Fruit fly (Drosophila melanogaster) S2 (cell line): ENCODE data around the gene CG12784.

Experiments
- CG8478 ChIP-seq: fragments of >200 bp; optimal IDR thresholded peaks from 2 replicates; lab custom pipeline; 2018
- CTCF ChIP-seq, 2 experiments: fragments of >200 bp; optimal IDR thresholded peaks; 2 replicates each; lab custom pipeline; 2018

DNA sequence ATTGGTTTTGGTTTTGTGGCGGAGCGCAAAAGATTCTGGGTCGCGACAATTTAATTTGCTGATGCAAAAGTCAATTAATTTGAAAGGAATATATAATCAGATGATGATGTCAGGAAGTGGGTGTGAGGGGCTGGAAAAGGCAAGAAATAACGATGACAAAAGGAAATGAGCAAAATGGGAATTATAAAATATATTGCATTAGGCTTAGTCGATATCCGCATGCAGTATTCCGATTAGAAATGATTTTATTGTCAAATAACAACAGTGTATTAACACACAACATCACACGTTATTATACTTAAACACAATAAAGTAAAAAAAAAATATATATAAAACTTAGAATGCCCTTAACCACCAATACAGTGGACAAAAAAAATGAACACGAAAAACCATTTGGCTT, 31.5 kb upstream of the CG12784 start, which contains the start of gene CG34274:
- TF ChIP-seq CG8478 (lab: Kevin White, UChicago): no peak
- no peak for TF ChIP-seq CTCF (optimal IDR thresholded peaks at IDR 0.05; lab: Kevin White, UChicago)
